Worm (Caenorhabditis elegans) whole organism, young adult: ENCODE data around the gene gfrp-1.

Experiments used
- B0261.1 ChIP-seq: sonication (generic microtip); optimal IDR thresholded peaks from 2 replicates; lab custom pipeline; 2016; ENCODE audit warnings: mild to moderate bottlenecking, missing genetic modification characterization, moderate library complexity, missing compliant biosample characterization
- C17E4.6 ChIP-seq: fragments of 200-800 bp; sonication (Bioruptor generic); IDR thresholded peaks from 2 replicates; pipeline ENCODE4 v1.3.6; 2022; ENCODE audit warnings: missing genetic modification reagents, missing genetic modification characterization, missing compliant biosample characterization
- D2030.7 ChIP-seq: fragments of 200-800 bp; sonication (Bioruptor generic); IDR thresholded peaks from 2 replicates; pipeline ENCODE4 v1.3.6; 2022; ENCODE audit warnings: missing genetic modification reagents, missing genetic modification characterization, missing compliant biosample characterization
- F10E7.11 ChIP-seq: sonication (generic microtip); optimal IDR thresholded peaks from 2 replicates; lab custom pipeline; 2017; ENCODE audit warnings: mild to moderate bottlenecking, missing genetic modification characterization, moderate library complexity, missing compliant biosample characterization
- F33H1.4 ChIP-seq: fragments of 200-800 bp; sonication (Bioruptor generic); IDR thresholded peaks from 2 replicates; pipeline ENCODE4 v1.3.6; 2022; ENCODE audit warnings: missing genetic modification reagents, missing genetic modification characterization, missing compliant biosample characterization
- T26A5.8 ChIP-seq: sonication (generic microtip); optimal IDR thresholded peaks from 2 replicates; lab custom pipeline; 2016; ENCODE audit warnings: missing genetic modification characterization, missing compliant biosample characterization
- Y53F4B.3 ChIP-seq: fragments of 200-800 bp; sonication (Bioruptor generic); IDR thresholded peaks from 2 replicates; pipeline ENCODE4 v1.3.6; 2022; ENCODE audit warnings: missing genetic modification reagents, missing genetic modification characterization, missing compliant biosample characterization
- Y56A3A.18 ChIP-seq: fragments of 200-800 bp; sonication (Bioruptor generic); IDR thresholded peaks from 2 replicates; pipeline ENCODE4 v1.3.6; 2022; ENCODE audit warnings: missing genetic modification reagents, missing genetic modification characterization, missing compliant biosample characterization
- Y95B8A.8 ChIP-seq: fragments of 200-800 bp; sonication (Bioruptor generic); IDR thresholded peaks from 2 replicates; pipeline ENCODE4 v1.3.6; 2022; ENCODE audit warnings: missing genetic modification reagents, missing genetic modification characterization, missing compliant biosample characterization
- aptf-2 ChIP-seq: fragments of 200-800 bp; sonication (Bioruptor generic); conservative IDR thresholded peaks from 2 replicates; pipeline ENCODE4 v1.3.6; 2022; ENCODE audit warnings: missing genetic modification reagents, missing genetic modification characterization, missing compliant biosample characterization
- aptf-3 ChIP-seq: fragments of 200-800 bp; sonication (Bioruptor generic); IDR thresholded peaks from 2 replicates; pipeline ENCODE4 v1.3.6; 2022; ENCODE audit warnings: missing genetic modification characterization, missing compliant biosample characterization
- attf-3 ChIP-seq: fragments of 200-800 bp; sonication (Bioruptor generic); conservative IDR thresholded peaks from 2 replicates; pipeline ENCODE4 v1.3.6; 2022; ENCODE audit warnings: missing genetic modification reagents, missing genetic modification characterization, missing compliant biosample characterization
- bed-2 ChIP-seq: fragments of 200-800 bp; sonication (Bioruptor generic); IDR thresholded peaks from 2 replicates; pipeline ENCODE4 v1.3.6; 2022; ENCODE audit warnings: missing genetic modification reagents, missing genetic modification characterization, missing compliant biosample characterization
- cebp-1 ChIP-seq, 2 experiments: fragments of 200-800 bp in 1 of 2; sonication (Bioruptor generic) in 1 of 2; sonication (generic microtip) in 1 of 2; IDR thresholded peaks in 1 of 2; optimal IDR thresholded peaks in 1 of 2; 2 replicates each; pipeline versions ENCODE4 v1.3.6 to Lab custom; 2017 to 2022; ENCODE audit warnings: missing compliant biosample characterization in 2 of 2, missing genetic modification characterization in 2 of 2, mild to moderate bottlenecking in 1 of 2, missing genetic modification reagents in 1 of 2, moderate library complexity in 1 of 2
- ceh-40 ChIP-seq: fragments of 200-800 bp; sonication (Bioruptor generic); IDR thresholded peaks from 2 replicates; pipeline ENCODE4 v1.3.6; 2022; ENCODE audit warnings: missing genetic modification characterization, missing compliant biosample characterization
- chd-7 ChIP-seq: sonication (generic microtip); optimal IDR thresholded peaks from 2 replicates; lab custom pipeline; 2016; ENCODE audit warnings: mild to moderate bottlenecking, missing genetic modification characterization, moderate library complexity, missing compliant biosample characterization
- ets-4 ChIP-seq: fragments of 200-800 bp; sonication (Bioruptor generic); optimal IDR thresholded peaks from 2 replicates; lab custom pipeline; 2018; ENCODE audit warnings: mild to moderate bottlenecking, missing genetic modification characterization, missing compliant biosample characterization
- him-1 ChIP-seq: sonication (generic microtip); optimal IDR thresholded peaks from 2 replicates; lab custom pipeline; 2016; ENCODE audit warnings: missing genotype, missing genetic modification reagents, missing genetic modification characterization, missing compliant biosample characterization
- hlh-12 ChIP-seq: sonication (generic microtip); optimal IDR thresholded peaks from 2 replicates; lab custom pipeline; 2016; ENCODE audit warnings: missing genetic modification characterization, missing compliant biosample characterization
- hmg-1.2 ChIP-seq: fragments of 200-800 bp; sonication (Bioruptor generic); IDR thresholded peaks from 2 replicates; pipeline ENCODE4 v1.3.6; 2022; ENCODE audit warnings: missing genetic modification reagents, missing genetic modification characterization, missing compliant biosample characterization
- hsf-1 ChIP-seq: fragments of 200-800 bp; sonication (Bioruptor generic); IDR thresholded peaks from 2 replicates; pipeline ENCODE4 v1.3.6; 2022; ENCODE audit warnings: missing genetic modification reagents, missing genetic modification characterization, missing compliant biosample characterization
- lin-35 ChIP-seq, 3 experiments: fragments of 150-350 bp in 2 of 3; sonication (generic microtip) in 1 of 3; optimal IDR thresholded peaks; 2 replicates each; lab custom pipeline; 2014 to 2018; ENCODE audit warnings: missing biosample characterization in 3 of 3, missing genetic modification characterization in 3 of 3, missing genetic modification reagents in 3 of 3
- lsl-1 ChIP-seq: fragments of 200-800 bp; sonication (Bioruptor generic); optimal IDR thresholded peaks from 2 replicates; lab custom pipeline; 2018; ENCODE audit warnings: mild to moderate bottlenecking, missing genetic modification characterization, moderate library complexity, missing compliant biosample characterization
- lsy-27 ChIP-seq: sonication (generic microtip); optimal IDR thresholded peaks from 2 replicates; lab custom pipeline; 2017; ENCODE audit warnings: missing genetic modification characterization, mild to moderate bottlenecking, missing compliant biosample characterization, antibody characterized with exemption, missing genotype, borderline replicate concordance; ENCODE audit not compliant: insufficient read depth
- madf-6 ChIP-seq: fragments of 200-800 bp; sonication (Bioruptor generic); IDR thresholded peaks from 2 replicates; pipeline ENCODE4 v1.3.6; 2022; ENCODE audit warnings: missing genetic modification reagents, missing genetic modification characterization, missing compliant biosample characterization
- mes-4 ChIP-seq: sonication (generic microtip); optimal IDR thresholded peaks from 2 replicates; lab custom pipeline; 2016; ENCODE audit warnings: missing genotype, missing genetic modification characterization, missing compliant biosample characterization
- nfyb-1 ChIP-seq: fragments of 200-800 bp; sonication (Bioruptor generic); IDR thresholded peaks from 2 replicates; pipeline ENCODE4 v1.3.6; 2022; ENCODE audit warnings: missing genetic modification reagents, missing genetic modification characterization, missing compliant biosample characterization
- snpc-1.3 ChIP-seq: sonication (generic microtip); optimal IDR thresholded peaks from 2 replicates; lab custom pipeline; 2017; ENCODE audit warnings: missing genetic modification characterization, mild to moderate bottlenecking, missing compliant biosample characterization, antibody characterized with exemption, moderate library complexity, missing genotype, missing genetic modification reagents; ENCODE audit not compliant: insufficient read depth
- tbx-9 ChIP-seq: sonication (generic microtip); optimal IDR thresholded peaks from 2 replicates; lab custom pipeline; 2016; ENCODE audit warnings: borderline replicate concordance, missing genetic modification characterization, inconsistent platforms, missing compliant biosample characterization
- xnd-1 ChIP-seq: sonication (generic microtip); optimal IDR thresholded peaks from 2 replicates; lab custom pipeline; 2016; ENCODE audit warnings: missing genotype, missing genetic modification reagents, missing genetic modification characterization, missing compliant biosample characterization
- zfh-2 ChIP-seq: fragments of 200-800 bp; sonication (Bioruptor generic); conservative IDR thresholded peaks from 2 replicates; pipeline ENCODE4 v1.3.6; 2022; ENCODE audit warnings: missing genetic modification reagents, missing genetic modification characterization, missing compliant biosample characterization
- ztf-22 ChIP-seq: fragments of 200-800 bp; sonication (Bioruptor generic); optimal IDR thresholded peaks from 2 replicates; lab custom pipeline; 2018; ENCODE audit warnings: mild to moderate bottlenecking, missing genetic modification characterization, moderate library complexity, missing compliant biosample characterization

Gene gfrp-1

DNA sequence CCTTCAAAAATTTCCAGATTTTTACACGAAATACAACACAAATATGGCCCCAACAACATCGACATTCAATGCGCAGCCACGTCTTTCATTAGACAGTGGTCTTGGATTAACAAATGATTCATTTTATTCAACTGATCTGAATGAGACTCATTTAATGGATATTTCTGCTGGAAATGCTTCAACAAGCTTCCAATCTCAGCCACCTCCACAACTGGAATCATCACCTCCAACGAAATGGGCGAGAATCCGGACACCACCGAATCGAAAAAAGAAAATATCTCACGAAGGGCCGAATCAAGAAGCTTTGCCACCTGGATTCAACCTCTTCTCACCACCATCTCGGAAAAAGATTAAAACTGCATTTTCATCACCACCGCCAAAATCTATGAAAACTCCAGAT, 23.7 kb upstream of the gfrp-1 start:
- no peak for TF ChIP-seq T26A5.8 (tag; lab: Kevin White, UChicago)
- TF ChIP-seq hlh-12: no peak
- TF ChIP-seq aptf-2 (GFP tag; lab: Robert Waterston, UW): no peak
- TF ChIP-seq bed-2 (GFP tag; lab: Robert Waterston, UW): no peak
- TF ChIP-seq Y56A3A.18: no peak
- no peak for TF ChIP-seq him-1 (tag; lab: Kevin White, UChicago)
- no peak for TF ChIP-seq ceh-40
- no peak for TF ChIP-seq zfh-2 (GFP tag; lab: Robert Waterston, UW)
- TF ChIP-seq aptf-3: no peak
- TF ChIP-seq Y95B8A.8 (GFP tag; lab: Robert Waterston, UW): no peak
- no peak for TF ChIP-seq ztf-22 (GFP tag; lab: Kevin White, UChicago)
- TF ChIP-seq chd-7 (tag; lab: Kevin White, UChicago): no peak
- TF ChIP-seq attf-3 (GFP tag; lab: Robert Waterston, UW): no peak
- no peak for TF ChIP-seq hmg-1.2 (GFP tag; lab: Robert Waterston, UW)
- no peak for TF ChIP-seq Y53F4B.3 (GFP tag; lab: Robert Waterston, UW)
- no peak for TF ChIP-seq snpc-1.3 (tag; lab: Kevin White, UChicago)
- TF ChIP-seq ets-4 (GFP tag; lab: Kevin White, UChicago): no peak
- no peak for TF ChIP-seq D2030.7 (GFP tag; lab: Robert Waterston, UW)
- no peak for TF ChIP-seq nfyb-1

DNA sequence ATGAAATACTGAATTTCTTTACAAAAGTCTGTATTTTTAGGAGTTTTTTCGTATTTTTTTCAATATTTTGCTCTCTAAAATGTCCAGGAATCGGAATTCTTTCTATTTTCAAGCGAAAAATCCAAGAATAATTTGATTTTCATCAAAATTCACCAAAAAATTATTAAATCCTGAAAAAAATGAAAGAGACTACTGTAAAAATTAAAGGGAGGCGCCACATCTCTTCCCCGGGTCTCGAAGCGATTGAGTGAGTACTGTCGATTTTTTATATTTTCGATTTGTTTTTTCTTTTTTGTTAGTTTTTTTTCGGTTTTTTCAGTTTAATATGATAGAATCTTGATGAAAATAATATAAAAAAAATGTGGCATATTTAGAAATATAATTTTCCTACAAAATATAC, 19.9 kb upstream of the gfrp-1 start:
- TF ChIP-seq cebp-1 (GFP tag; IDR thresholded peaks at IDR 0.05; lab: Robert Waterston, UW) (no peak), cebp-1 (tag; optimal IDR thresholded peaks at IDR 0.05; lab: Kevin White, UChicago) (no peak), madf-6 (peak; percentile 51), mes-4 (tag; lab: Kevin White, UChicago) (no peak), xnd-1 (tag; lab: Kevin White, UChicago) (peak; percentile 55), lsl-1 (GFP tag; lab: Kevin White, UChicago) (peak; percentile 81), lin-35 (GFP tag; optimal IDR thresholded peaks at IDR 0.05; lab: Kevin White, UChicago) (no peak), F33H1.4 (GFP tag; lab: Robert Waterston, UW) (peak; percentile 79), C17E4.6 (GFP tag; lab: Robert Waterston, UW) (no peak)

DNA sequence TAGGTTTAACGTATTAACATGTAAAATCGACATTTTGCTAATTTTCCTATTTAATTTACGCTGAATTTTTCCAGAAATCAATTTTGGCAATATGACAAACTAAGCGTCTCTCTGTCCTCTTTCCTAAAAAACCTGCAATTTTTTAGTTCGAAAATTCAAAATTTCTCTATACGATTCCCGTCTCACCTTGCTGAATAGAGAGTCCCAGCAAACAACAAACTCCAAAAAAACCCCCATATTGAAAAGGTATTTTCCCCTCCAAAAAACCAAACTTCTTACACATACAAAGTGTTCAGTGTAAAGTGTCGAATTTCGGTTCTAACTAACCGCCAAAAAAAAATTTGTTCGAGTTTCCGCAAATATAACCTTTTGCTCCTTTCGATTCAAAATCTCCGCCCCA, 19.2 kb upstream of the gfrp-1 start, which contains the start of gene pnc-1:
Gene pnc-1 (plus strand): TSS at position 301 of the 400 bp plus-strand sequence.
- no peak for TF ChIP-seq B0261.1 (tag; lab: Kevin White, UChicago)
- 0 out of 2 replicates have a peak, but pooled peaks have one; percentile 24 for TF ChIP-seq Y56A3A.18
- no peak for TF ChIP-seq tbx-9 (tag; lab: Kevin White, UChicago)

DNA sequence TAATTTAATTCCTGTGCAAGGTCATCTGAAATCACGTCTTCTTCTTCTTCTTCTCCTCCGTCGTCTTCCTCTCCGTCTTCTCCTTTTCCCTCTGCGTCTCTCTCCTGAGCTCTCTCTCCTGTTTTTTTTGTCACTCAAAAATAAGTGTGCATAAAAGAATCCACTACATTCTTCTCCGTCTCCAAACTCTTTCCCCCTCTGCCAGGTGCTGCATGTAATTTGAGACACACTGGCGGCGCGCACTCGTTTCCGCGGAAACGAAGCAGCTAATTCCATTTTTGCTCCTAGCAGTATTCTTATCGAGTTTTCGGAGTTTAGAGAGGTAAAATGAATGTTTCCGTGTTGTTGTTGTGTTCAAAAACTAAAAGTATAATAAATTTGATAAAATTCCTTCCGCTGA, 17.3 kb upstream of the gfrp-1 start:
- no peak for TF ChIP-seq hsf-1 (GFP tag; lab: Robert Waterston, UW)
- no peak for TF ChIP-seq mes-4 (tag; lab: Kevin White, UChicago)
- no peak for TF ChIP-seq F33H1.4 (GFP tag; lab: Robert Waterston, UW)
- peak; percentile 26; the same call in 1 of the 2 replicates for TF ChIP-seq hmg-1.2 (GFP tag; lab: Robert Waterston, UW)
- TF ChIP-seq F10E7.11 (tag; lab: Kevin White, UChicago): no peak
- TF ChIP-seq lsy-27 (tag; lab: Kevin White, UChicago): no peak
